Fruit fly (Drosophila melanogaster): ENCODE results near the gene wake.

Gene wake

DNA sequence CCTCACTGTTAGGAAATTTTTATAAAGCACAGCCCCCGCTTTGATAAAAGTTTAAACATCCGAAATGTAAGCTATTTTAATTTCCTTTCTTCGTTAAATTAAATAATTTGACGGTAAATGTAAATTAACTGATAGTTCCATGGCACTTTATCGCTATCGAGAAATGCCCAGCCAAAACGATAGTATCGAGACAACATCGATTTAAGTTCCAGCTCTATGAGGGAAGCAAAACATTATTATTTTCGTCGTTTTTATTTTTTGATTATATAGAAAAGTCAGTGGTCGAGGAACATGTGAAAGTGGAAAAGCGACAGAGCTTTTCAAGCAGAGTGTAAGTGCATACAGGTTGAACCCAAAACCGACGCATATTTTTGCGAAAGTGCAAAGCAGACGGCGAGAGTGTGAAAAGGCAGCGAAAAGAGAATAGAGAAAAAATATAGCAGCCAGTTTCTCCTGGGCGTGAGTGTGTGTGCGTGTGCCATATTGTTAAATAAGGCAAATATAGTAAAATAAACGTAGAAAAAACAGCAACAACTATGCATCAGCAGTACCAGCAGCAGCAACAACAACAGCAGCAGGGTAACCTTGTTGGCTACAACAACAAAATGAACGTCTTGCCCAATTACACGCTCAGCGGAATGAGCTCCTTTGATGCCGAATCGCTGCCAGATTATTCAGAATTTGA is 87.3 kb downstream of the wake start, which contains the start of gene CG45049:
Gene CG45049 (plus strand): TSS at position 197 of the 685 bp plus-strand sequence.
- TF ChIP-seq CG30403 (GFP tag; optimal IDR thresholded peaks at IDR 0.05) (peak; percentile 18), CG3407 (GFP tag; optimal IDR thresholded peaks at IDR 0.05) (no peak), CG9437 (GFP tag; optimal IDR thresholded peaks at IDR 0.05) (no peak), CG12155 (GFP tag; optimal IDR thresholded peaks at IDR 0.05) (no peak), CG10209 (GFP tag; optimal IDR thresholded peaks at IDR 0.05) (no peak), yki (optimal IDR thresholded peaks at IDR 0.05) (no peak), CG3995 (GFP tag; optimal IDR thresholded peaks at IDR 0.05) (no peak), CG9932 (GFP tag; IDR thresholded peaks at IDR 0.05) (peak; percentile 65), Oaz (GFP tag; IDR thresholded peaks at IDR 0.05) (no peak), tna (GFP tag; IDR thresholded peaks at IDR 0.05; ENCODE audit: partially characterized antibody) (peak; percentile 91), MBD-R2 (GFP tag; IDR thresholded peaks at IDR 0.05) (0 out of 2 replicates have a peak, but pooled peaks have one; percentile 22), MESR4 (GFP tag; optimal IDR thresholded peaks at IDR 0.05) (peak; percentile 57), Sin3A (optimal IDR thresholded peaks at IDR 0.05) (no peak), crc (GFP tag; optimal IDR thresholded peaks at IDR 0.05) (no peak), Lpt (GFP tag; optimal IDR thresholded peaks at IDR 0.05) (no peak), inv (GFP tag; IDR thresholded peaks at IDR 0.05; ENCODE audit: partially characterized antibody) (peak; percentile 89), da (GFP tag; optimal IDR thresholded peaks at IDR 0.05) (no peak), ci (GFP tag; IDR thresholded peaks at IDR 0.05) (no peak), maf-S (GFP tag; optimal IDR thresholded peaks at IDR 0.05) (no peak), CG8290 (GFP tag; optimal IDR thresholded peaks at IDR 0.05) (no peak), CG8290 (tag; optimal IDR thresholded peaks at IDR 0.05) (peak in 1 of 2 experiments; percentile 5), CG10565 (GFP tag; optimal IDR thresholded peaks at IDR 0.05) (no peak), mld (GFP tag; IDR thresholded peaks at IDR 0.05; ENCODE audit: partially characterized antibody) (peak; percentile 86; the same call in 2 of the 3 replicates), toy (GFP tag; IDR thresholded peaks at IDR 0.05) (no peak), Dip2 (GFP tag; IDR thresholded peaks at IDR 0.05) (no peak), corto (GFP tag; optimal IDR thresholded peaks at IDR 0.05) (no peak), otp (GFP tag; IDR thresholded peaks at IDR 0.05) (no peak), CG32532 (GFP tag; IDR thresholded peaks at IDR 0.05) (no peak), rib (GFP tag; IDR thresholded peaks at IDR 0.05) (no peak), Nf-YB (GFP tag; optimal IDR thresholded peaks at IDR 0.05) (no peak), trh (GFP tag; optimal IDR thresholded peaks at IDR 0.05) (no peak), CG9609 (GFP tag; optimal IDR thresholded peaks at IDR 0.05) (no peak), Oli (tag; optimal IDR thresholded peaks at IDR 0.05) (no peak), Trl (optimal IDR thresholded peaks at IDR 0.05) (peak in 1 of 2 experiments; percentile 69), Trl (GFP tag; optimal IDR thresholded peaks at IDR 0.05) (no peak), CG30020 (tag; optimal IDR thresholded peaks at IDR 0.05) (no peak), CG6272 (GFP tag; IDR thresholded peaks at IDR 0.05) (peak; percentile 37; the same call in 1 of the 2 replicates), ato (GFP tag; IDR thresholded peaks at IDR 0.05; ENCODE audit: partially characterized antibody) (peak; percentile 92), tio (GFP tag; optimal IDR thresholded peaks at IDR 0.05) (no peak), lab (GFP tag; optimal IDR thresholded peaks at IDR 0.05) (peak; percentile 33), en (GFP tag; optimal IDR thresholded peaks at IDR 0.05) (no peak), Vsx1 (GFP tag; optimal IDR thresholded peaks at IDR 0.05) (no peak), oc (tag; optimal IDR thresholded peaks at IDR 0.05) (no peak), pan (optimal IDR thresholded peaks at IDR 0.05) (no peak), pan (GFP tag; optimal IDR thresholded peaks at IDR 0.05 in 1 of 2, IDR thresholded peaks at IDR 0.05 in 1 of 2) (no peak), nerfin-2 (GFP tag; IDR thresholded peaks at IDR 0.05; ENCODE audit: partially characterized antibody) (peak; percentile 87), CG11247 (GFP tag; IDR thresholded peaks at IDR 0.05) (no peak), CG6254 (GFP tag; optimal IDR thresholded peaks at IDR 0.05) (no peak), Bteb2 (GFP tag; optimal IDR thresholded peaks at IDR 0.05) (no peak), CG15073 (GFP tag; optimal IDR thresholded peaks at IDR 0.05) (no peak), CG11504 (tag; optimal IDR thresholded peaks at IDR 0.05) (no peak), CG14710 (tag; optimal IDR thresholded peaks at IDR 0.05) (peak; percentile 0)
